Worm (Caenorhabditis elegans): ENCODE results near the gene R102.3.

- TF ChIP-seq tbx-37 (GFP tag; conservative IDR thresholded peaks at IDR 0.05) (no peak), hnd-1 (tag; optimal IDR thresholded peaks at IDR 0.05) (no peak), flt-1 (GFP tag; IDR thresholded peaks at IDR 0.05) (no peak), pes-1 (GFP tag; IDR thresholded peaks at IDR 0.05) (no peak), tra-4 (tag; optimal IDR thresholded peaks at IDR 0.05) (no peak), sea-1 (GFP tag; conservative IDR thresholded peaks at IDR 0.05) (no peak), F13C5.2 (tag; optimal IDR thresholded peaks at IDR 0.05) (no peak), ets-7 (tag; optimal IDR thresholded peaks at IDR 0.05) (no peak), ama-1 (optimal IDR thresholded peaks at IDR 0.05) (no peak), ceh-36 (tag; optimal IDR thresholded peaks at IDR 0.05) (no peak), scrt-1 (GFP tag; IDR thresholded peaks at IDR 0.05) (no peak), hmbx-1 (tag; optimal IDR thresholded peaks at IDR 0.05) (no peak), ceh-13 (GFP tag; optimal IDR thresholded peaks at IDR 0.05) (no peak), B0310.2 (tag; optimal IDR thresholded peaks at IDR 0.05) (no peak)
These were observed at the start of gene R102.3 for ce11 chrIV:10688972-10689567.

All from whole organism, early embryonic.